Worm (Caenorhabditis elegans) whole organism, L1 larva: ENCODE data around the gene K10C2.2.

Source experiments
- C34B4.2 ChIP-seq: sonication (generic microtip); optimal IDR thresholded peaks from 2 replicates; lab custom pipeline; 2017; ENCODE audit warnings: mild to moderate bottlenecking, missing genetic modification characterization, missing compliant biosample characterization
- F16B12.6 ChIP-seq: fragments of 150-350 bp; optimal IDR thresholded peaks from 2 replicates; lab custom pipeline; 2014; ENCODE audit warnings: missing biosample characterization, missing genetic modification characterization
- blmp-1 ChIP-seq: fragments of 150-350 bp; optimal IDR thresholded peaks from 2 replicates; lab custom pipeline; 2014; ENCODE audit warnings: missing biosample characterization, missing genetic modification characterization
- ceh-88 ChIP-seq: fragments of 200-800 bp; sonication (Bioruptor generic); IDR thresholded peaks from 2 replicates; pipeline ENCODE4 v1.3.6; 2022; ENCODE audit warnings: missing genetic modification characterization, missing compliant biosample characterization
- ceh-90 ChIP-seq: sonication (generic microtip); optimal IDR thresholded peaks from 2 replicates; lab custom pipeline; 2016; ENCODE audit warnings: missing genetic modification characterization, missing compliant biosample characterization
- dsc-1 ChIP-seq: sonication (generic microtip); optimal IDR thresholded peaks from 2 replicates; lab custom pipeline; 2016; ENCODE audit warnings: mild to moderate bottlenecking, missing genetic modification characterization, missing compliant biosample characterization
- efl-1 ChIP-seq, 4 experiments: fragments of 150-350 bp; optimal IDR thresholded peaks in 3 of 4; peaks in 1 of 4; 1 replicate in 1 of 4; 2 replicates in 3 of 4; lab custom pipeline; 2014; ENCODE audit warnings: missing biosample characterization in 2 of 4, missing genetic modification characterization in 2 of 4, missing genetic modification reagents in 2 of 4
- elt-3 ChIP-seq, 6 experiments: fragments of 150-350 bp in 1 of 6; sonication (generic microtip); optimal IDR thresholded peaks; 2 replicates each; lab custom pipeline; 2017 to 2018; ENCODE audit warnings: missing biosample characterization in 6 of 6, missing genetic modification characterization in 6 of 6, inconsistent platforms in 1 of 6
- fkh-10 ChIP-seq: sonication (generic microtip); optimal IDR thresholded peaks from 2 replicates; lab custom pipeline; 2017; ENCODE audit warnings: missing biosample characterization, missing genetic modification reagents, missing genetic modification characterization
- fkh-8 ChIP-seq: sonication (generic microtip); optimal IDR thresholded peaks from 2 replicates; lab custom pipeline; 2016; ENCODE audit warnings: mild to moderate bottlenecking, missing genetic modification characterization, missing compliant biosample characterization
- hlh-4 ChIP-seq: sonication (generic microtip); optimal IDR thresholded peaks from 2 replicates; lab custom pipeline; 2016; ENCODE audit warnings: mild to moderate bottlenecking, missing genetic modification characterization, missing compliant biosample characterization
- irx-1 ChIP-seq: sonication (generic microtip); optimal IDR thresholded peaks from 2 replicates; lab custom pipeline; 2016; ENCODE audit warnings: missing genetic modification characterization, missing compliant biosample characterization
- jun-1 ChIP-seq: fragments of 150-350 bp; optimal IDR thresholded peaks from 2 replicates; lab custom pipeline; 2014; ENCODE audit warnings: missing biosample characterization, missing genetic modification reagents, missing genetic modification characterization
- lin-14 ChIP-seq: fragments of 200-800 bp; sonication (Bioruptor generic); optimal IDR thresholded peaks from 2 replicates; lab custom pipeline; 2018; ENCODE audit warnings: mild to moderate bottlenecking, missing genetic modification characterization, moderate library complexity, missing compliant biosample characterization
- lsy-2 ChIP-seq, 2 experiments: fragments of 150-350 bp; optimal IDR thresholded peaks; 2 replicates each; lab custom pipeline; 2014; ENCODE audit warnings: missing biosample characterization in 2 of 2, missing genetic modification characterization in 2 of 2
- mdl-1 ChIP-seq, 2 experiments: fragments of 150-350 bp; optimal IDR thresholded peaks; 2 replicates each; lab custom pipeline; 2014 to 2017; ENCODE audit warnings: missing biosample characterization in 2 of 2, missing genetic modification characterization in 2 of 2, inconsistent platforms in 1 of 2
- mef-2 ChIP-seq: fragments of 150-350 bp; optimal IDR thresholded peaks from 2 replicates; lab custom pipeline; 2014; ENCODE audit warnings: missing biosample characterization, missing genetic modification characterization
- mep-1 ChIP-seq: fragments of 150-350 bp; optimal IDR thresholded peaks from 2 replicates; lab custom pipeline; 2014; ENCODE audit warnings: missing biosample characterization, missing genetic modification characterization
- nhr-19 ChIP-seq: fragments of 200-800 bp; sonication (Bioruptor generic); conservative IDR thresholded peaks from 2 replicates; pipeline ENCODE4 v1.3.6; 2022; ENCODE audit warnings: missing genetic modification characterization, missing compliant biosample characterization
- nhr-20 ChIP-seq: sonication (generic microtip); optimal IDR thresholded peaks from 2 replicates; lab custom pipeline; 2016; ENCODE audit warnings: mild to moderate bottlenecking, missing genetic modification characterization, missing compliant biosample characterization
- nhr-85 ChIP-seq: sonication (generic microtip); peaks from one replicate; lab custom pipeline; 2016; ENCODE audit warnings: missing genetic modification characterization, inconsistent platforms, missing compliant biosample characterization
- pag-3 ChIP-seq: sonication (generic microtip); optimal IDR thresholded peaks from 2 replicates; lab custom pipeline; 2017; ENCODE audit warnings: missing genetic modification characterization, mild to moderate bottlenecking, missing compliant biosample characterization, antibody characterized with exemption, borderline replicate concordance; ENCODE audit not compliant: insufficient read depth
- rnt-1 ChIP-seq: sonication (generic microtip); optimal IDR thresholded peaks from 2 replicates; lab custom pipeline; 2016; ENCODE audit warnings: mild to moderate bottlenecking, missing genetic modification characterization, moderate library complexity, missing compliant biosample characterization
- skn-1 ChIP-seq: fragments of 150-350 bp; optimal IDR thresholded peaks from 2 replicates; lab custom pipeline; 2014; ENCODE audit warnings: missing biosample characterization, missing genetic modification characterization
- snu-23 ChIP-seq: sonication (generic microtip); optimal IDR thresholded peaks from 2 replicates; lab custom pipeline; 2016; ENCODE audit warnings: missing genetic modification characterization, missing compliant biosample characterization
- sox-4 ChIP-seq: sonication (generic microtip); optimal IDR thresholded peaks from 2 replicates; lab custom pipeline; 2016; ENCODE audit warnings: missing genetic modification characterization, missing compliant biosample characterization
- tbx-2 ChIP-seq: sonication (generic microtip); optimal IDR thresholded peaks from 2 replicates; lab custom pipeline; 2016; ENCODE audit warnings: missing genetic modification characterization, missing compliant biosample characterization
- unc-130 ChIP-seq: fragments of 150-350 bp; optimal IDR thresholded peaks from 2 replicates; lab custom pipeline; 2017; ENCODE audit warnings: missing biosample characterization, missing genetic modification characterization, inconsistent platforms
- unc-98 ChIP-seq: fragments of 200-800 bp; sonication (Bioruptor generic); IDR thresholded peaks from 2 replicates; pipeline ENCODE4 v1.3.6; 2022; ENCODE audit warnings: missing genetic modification characterization, missing compliant biosample characterization
- xbp-1 ChIP-seq: sonication (generic microtip); optimal IDR thresholded peaks from 2 replicates; lab custom pipeline; 2016; ENCODE audit warnings: missing genetic modification characterization, missing compliant biosample characterization
- ztf-11 ChIP-seq, 2 experiments: sonication (generic microtip); optimal IDR thresholded peaks; 2 replicates each; lab custom pipeline; 2016 to 2017; ENCODE audit warnings: missing genetic modification characterization in 2 of 2, missing biosample characterization in 1 of 2, missing compliant biosample characterization in 1 of 2

The K10C2.2 gene

ce11 chrX:6420681-6421080, 12.9 kb downstream of the K10C2.2 start, which contains the start of gene K10C2.12:
K10C2.12 (minus strand) TSS chrX:6420781.
- TF ChIP-seq C34B4.2 (tag; lab: Kevin White, UChicago) (no peak), nhr-19 (GFP tag; lab: Robert Waterston, UW) (no peak), rnt-1 (tag; lab: Kevin White, UChicago) (no peak), fkh-8 (no peak), pag-3 (tag; lab: Kevin White, UChicago) (no peak), mdl-1 (tag; optimal IDR thresholded peaks at IDR 0.05; lab: Kevin White, UChicago) (no peak), skn-1 (no peak), sox-4 (tag; lab: Kevin White, UChicago) (no peak), irx-1 (tag; lab: Kevin White, UChicago) (no peak), unc-98 (GFP tag; lab: Robert Waterston, UW) (no peak), ceh-88 (GFP tag; lab: Robert Waterston, UW) (no peak), xbp-1 (tag; lab: Kevin White, UChicago) (no peak)

DNA sequence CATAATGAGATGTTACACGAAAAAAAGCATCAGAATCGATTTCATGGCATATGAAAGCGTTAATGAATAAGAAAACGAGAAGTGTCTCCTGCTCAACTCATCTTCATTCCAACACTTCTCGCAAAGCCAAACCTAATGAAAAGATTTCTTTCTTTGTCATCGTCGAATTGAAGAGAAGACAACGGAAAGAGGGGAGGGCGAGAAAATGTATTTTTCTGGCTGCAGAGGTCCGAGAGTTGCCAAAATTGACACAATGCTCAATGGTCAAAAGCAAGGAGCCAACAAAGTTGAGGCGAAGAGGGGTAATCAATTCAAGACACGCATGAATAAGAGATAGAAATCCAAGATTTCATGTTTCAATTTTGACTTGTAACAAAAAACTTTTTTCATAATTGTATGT, 14.5 kb downstream of the K10C2.2 start:
- TF ChIP-seq dsc-1 (tag; lab: Kevin White, UChicago) (peak; percentile 35), blmp-1 (tag; lab: Kevin White, UChicago) (no peak), jun-1 (tag; lab: Kevin White, UChicago) (no peak), lin-14 (GFP tag; lab: Kevin White, UChicago) (peak; percentile 48), fkh-10 (GFP tag; lab: Kevin White, UChicago) (peak; percentile 64)
- TF ChIP-seq, all 84 proteins: peak for 3

ce11 chrX:6416357-6417087, 17.1 kb downstream of the K10C2.2 start, which contains the start of gene T22E5.6:
T22E5.6 (minus strand) TSS chrX:6416407.
- TF ChIP-seq snu-23 (GFP tag; lab: Kevin White, UChicago) (peak; percentile 37), nhr-85 (peak; percentile 83), elt-3 (tag; optimal IDR thresholded peaks at IDR 0.05; lab: Kevin White, UChicago) (peak in 2 of 6 experiments; percentile 20 to 37), lin-14 (GFP tag; lab: Kevin White, UChicago) (peak; percentile 65), irx-1 (tag; lab: Kevin White, UChicago) (no peak), ztf-11 (tag; optimal IDR thresholded peaks at IDR 0.05; lab: Kevin White, UChicago) (no peak), nhr-20 (no peak), mep-1 (tag; lab: Kevin White, UChicago) (peak; percentile 40), lsy-2 (tag; optimal IDR thresholded peaks at IDR 0.05; lab: Kevin White, UChicago) (peak in 1 of 2 experiments; percentile 10), blmp-1 (tag; lab: Kevin White, UChicago) (peak; percentile 74)

- TF ChIP-seq tbx-2 (tag; lab: Kevin White, UChicago) (no peak), lin-14 (GFP tag; lab: Kevin White, UChicago) (peak; percentile 34), efl-1 (optimal IDR thresholded peaks at IDR 0.05; lab: Kevin White, UChicago) (no peak), efl-1 (GFP tag; optimal IDR thresholded peaks at IDR 0.05 in 1 of 2; lab: Kevin White, UChicago) (peak in 1 of 2 experiments; percentile 1), F16B12.6 (tag; lab: Kevin White, UChicago) (no peak), unc-130 (tag; lab: Kevin White, UChicago) (no peak), mef-2 (tag; lab: Kevin White, UChicago) (no peak), ceh-90 (tag; lab: Kevin White, UChicago) (no peak), hlh-4 (tag; lab: Kevin White, UChicago) (no peak)
- TF ChIP-seq, all 84 proteins: peak for 2
Measured at ce11 chrX:6413583-6413982, 20.0 kb downstream of the K10C2.2 start.

ce11 chrX:6412575-6412974, 21.0 kb downstream of the K10C2.2 start, which contains the start of gene T22E5.1:
T22E5.1 (plus strand) TSS chrX:6412875.
- TF ChIP-seq mep-1 (tag; lab: Kevin White, UChicago): no peak
